Fruit fly (Drosophila melanogaster) whole organism: ENCODE results near the gene Graf.
"Not testable (repeated sequence)": the region's sequence is repeated elsewhere in the genome, so short reads cannot be mapped to it uniquely, and the experiment has no call there.

Source experiments
- CG8478 ChIP-seq: fragments of >200 bp; optimal IDR thresholded peaks from 2 replicates; lab custom pipeline; 2018; ENCODE audit warnings: inconsistent platforms
- Dll ChIP-seq: fragments of >200 bp; optimal IDR thresholded peaks from 2 replicates; lab custom pipeline; 2017
- EcR ChIP-seq, 2 experiments: fragments of >200 bp; optimal IDR thresholded peaks; 2 replicates each; lab custom pipeline; 2017; ENCODE audit warnings: missing biosample characterization in 2 of 2, missing genetic modification characterization in 2 of 2, missing genetic modification reagents in 2 of 2
- pan ChIP-seq: fragments of >200 bp; optimal IDR thresholded peaks from 2 replicates; lab custom pipeline; 2017
- psq ChIP-seq: fragments of >200 bp; optimal IDR thresholded peaks from 2 replicates; lab custom pipeline; 2017
- usp ChIP-seq: fragments of >200 bp; optimal IDR thresholded peaks from 2 replicates; lab custom pipeline; 2017; ENCODE audit warnings: missing biosample characterization, missing genetic modification characterization, mixed read lengths

Graf gene

dm6 chrX:15760447-15761297 lies at the start of gene Graf, which contains the start of gene mRpL3:
Graf (minus strand) TSS chrX:15760733.
mRpL3 (plus strand) TSS chrX:15761248.
- TF ChIP-seq CG8478 (lab: Kevin White, UChicago) = no peak

DNA sequence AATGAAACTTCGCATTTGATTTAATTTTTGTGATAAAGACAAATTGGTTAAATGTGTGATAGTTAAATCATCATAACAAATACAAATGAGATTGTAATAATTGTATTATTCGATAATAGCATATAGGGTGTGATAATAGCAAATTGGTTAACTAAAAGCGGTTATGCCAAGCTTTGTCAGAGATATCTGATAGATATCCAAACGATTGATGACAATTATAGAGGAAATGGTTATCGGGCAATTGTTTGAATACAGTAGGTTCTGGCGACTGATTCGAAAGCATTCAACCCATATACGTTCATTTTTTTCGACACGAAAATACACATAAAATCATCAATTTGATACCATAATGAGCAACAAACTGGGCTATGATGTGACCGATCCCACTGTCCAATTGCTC lies 48.7 kb upstream of the Graf start, which contains the start of gene CG8509:
Gene CG8509, plus strand, starts transcription at position 301 of the 400 bp plus-strand sequence.
- no peak for TF ChIP-seq CG8478 (lab: Kevin White, UChicago)
- no peak for TF ChIP-seq usp (GFP tag; lab: Kevin White, UChicago)
- no peak for TF ChIP-seq psq (lab: Kevin White, UChicago)
- no peak for TF ChIP-seq Dll (lab: Kevin White, UChicago)
- no peak for TF ChIP-seq EcR (GFP tag; optimal IDR thresholded peaks at IDR 0.05; lab: Kevin White, UChicago)
- TF ChIP-seq pan = no peak

- TF ChIP-seq usp (GFP tag; lab: Kevin White, UChicago) (no peak), psq (lab: Kevin White, UChicago) (no peak), EcR (GFP tag; optimal IDR thresholded peaks at IDR 0.05; lab: Kevin White, UChicago) (no peak), CG8478 (lab: Kevin White, UChicago) (no peak), Dll (lab: Kevin White, UChicago) (no peak), pan (no peak)
Measured at dm6 chrX:15807915-15808314, 47.4 kb upstream of the Graf start.

DNA sequence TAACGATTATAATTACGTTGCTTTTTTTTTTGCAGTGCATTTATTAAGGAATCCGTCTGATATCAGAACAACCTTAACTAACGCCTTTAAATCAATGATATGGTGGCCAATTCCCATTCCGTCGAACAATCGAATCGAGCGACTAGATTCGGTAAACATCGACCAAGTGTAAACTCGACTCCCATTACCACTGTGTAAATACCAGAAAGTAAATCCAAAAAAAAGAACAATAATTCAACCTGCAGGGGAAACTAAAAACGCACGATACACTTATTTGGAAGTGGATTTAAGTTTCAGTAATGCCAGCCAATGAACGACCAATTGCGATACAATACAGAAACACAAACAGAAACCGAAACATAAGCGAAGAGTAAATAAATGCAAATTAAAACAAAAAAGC lies 45.0 kb upstream of the Graf start:
- TF ChIP-seq Dll (lab: Kevin White, UChicago) (no peak), CG8478 (lab: Kevin White, UChicago) (no peak), usp (GFP tag; lab: Kevin White, UChicago) (no peak), EcR (GFP tag; optimal IDR thresholded peaks at IDR 0.05; lab: Kevin White, UChicago) (no peak), psq (lab: Kevin White, UChicago) (no peak), pan (no peak)

DNA sequence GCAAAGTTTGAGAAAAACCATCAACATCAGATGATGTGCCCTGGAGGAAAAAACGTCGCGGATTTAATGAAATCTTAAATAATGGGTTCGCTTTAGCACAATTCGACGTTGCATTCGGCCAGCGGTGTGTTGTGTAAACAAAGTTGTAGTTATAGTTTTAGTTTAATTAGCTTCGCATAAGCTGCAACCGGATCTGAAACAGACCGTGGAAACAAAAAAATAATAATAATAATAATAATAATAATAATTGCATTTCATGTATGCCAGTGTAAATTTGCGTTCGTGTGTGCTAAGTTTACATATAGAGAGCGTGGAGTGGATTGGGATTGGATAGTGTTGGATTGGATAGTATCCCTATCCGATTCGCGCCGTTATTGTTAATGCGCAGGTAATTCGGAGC lies 44.3 kb upstream of the Graf start:
- TF ChIP-seq Dll (lab: Kevin White, UChicago) (no peak), CG8478 (lab: Kevin White, UChicago) (no peak), usp (GFP tag; lab: Kevin White, UChicago) (no peak), psq (lab: Kevin White, UChicago) (no peak), EcR (GFP tag; optimal IDR thresholded peaks at IDR 0.05; lab: Kevin White, UChicago) (no peak), pan (no peak)

- TF ChIP-seq Dll (lab: Kevin White, UChicago) = no peak
- TF ChIP-seq pan = no peak
- no peak for TF ChIP-seq psq (lab: Kevin White, UChicago)
- TF ChIP-seq CG8478 (lab: Kevin White, UChicago) = no peak
- no peak for TF ChIP-seq EcR (GFP tag; optimal IDR thresholded peaks at IDR 0.05; lab: Kevin White, UChicago)
- no peak for TF ChIP-seq usp (GFP tag; lab: Kevin White, UChicago)
Measured at dm6 chrX:15803764-15804563, 43.4 kb upstream of the Graf start, which contains the start of the genes PGRP-LE and sd. PGRP-LE (minus strand) TSS chrX:15803880. sd (plus strand) TSS chrX:15804370.

DNA sequence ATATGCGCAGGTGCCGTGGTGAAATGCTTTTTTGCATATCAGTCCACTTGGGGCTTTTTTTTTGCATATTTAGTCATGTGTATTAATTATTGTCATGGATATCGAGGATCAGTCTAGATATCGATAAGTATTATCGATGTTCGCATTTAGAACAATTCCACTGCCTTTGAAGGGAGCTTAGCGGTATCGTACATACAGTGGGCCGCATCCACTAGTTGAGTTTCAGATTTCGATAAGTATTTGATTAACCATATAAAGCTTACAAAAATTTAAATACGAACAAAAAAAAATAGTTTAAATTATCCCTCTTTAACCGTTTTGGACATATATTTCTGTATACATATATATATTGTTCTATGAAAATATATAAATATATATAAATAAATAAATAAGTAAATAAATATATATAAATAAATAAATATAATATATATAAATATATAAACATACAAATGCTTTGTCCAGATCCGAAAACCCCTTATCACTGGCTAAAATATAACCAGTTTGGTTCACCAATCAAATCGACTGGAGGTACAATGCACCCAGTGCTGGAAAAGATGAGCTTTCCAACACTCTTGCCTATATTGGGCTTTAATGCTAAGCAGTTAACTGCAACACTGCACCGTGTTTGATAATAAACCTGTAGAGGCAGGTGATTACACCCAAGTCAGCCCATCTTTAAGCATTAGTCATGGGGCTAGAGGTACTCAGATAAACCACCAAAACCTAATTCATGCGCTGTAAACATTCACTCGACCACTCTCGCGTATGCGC lies 42.5 kb upstream of the Graf start:
- TF ChIP-seq CG8478 (lab: Kevin White, UChicago) (no peak), EcR (GFP tag; optimal IDR thresholded peaks at IDR 0.05; lab: Kevin White, UChicago) (no peak), Dll (lab: Kevin White, UChicago) (no peak), usp (GFP tag; lab: Kevin White, UChicago) (no peak), pan (no peak), psq (lab: Kevin White, UChicago) (no peak)

DNA sequence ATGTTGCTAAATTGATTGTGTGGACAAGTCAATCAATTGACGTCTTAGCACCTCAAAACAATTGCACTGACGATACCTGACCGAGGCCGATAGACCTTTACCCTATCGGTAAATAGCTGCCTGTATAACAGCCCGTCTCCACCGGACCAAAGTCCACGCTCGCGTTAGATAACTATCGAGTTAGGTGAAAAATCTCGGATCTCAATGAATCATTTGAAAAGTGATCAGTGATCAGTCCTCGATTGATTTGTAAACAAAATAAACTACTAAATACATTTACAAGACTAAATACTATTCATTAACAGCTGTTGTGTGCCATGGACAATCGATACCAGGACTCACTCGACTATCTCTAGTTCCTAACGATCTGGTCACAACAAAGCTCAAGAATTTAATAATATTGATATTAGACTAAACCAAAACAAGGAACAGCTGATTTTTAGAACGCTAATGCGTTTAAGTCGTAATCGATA lies 38.6 kb upstream of the Graf start, which contains the start of the genes sordd2 and CG15602:
Gene sordd2, minus strand, starts transcription at position 78 of the 473 bp plus-strand sequence.
Gene CG15602, plus strand, starts transcription at position 342 of the 473 bp plus-strand sequence.
- not testable (repeated sequence) for TF ChIP-seq usp (GFP tag; lab: Kevin White, UChicago); psq (lab: Kevin White, UChicago); EcR (GFP tag; optimal IDR thresholded peaks at IDR 0.05; lab: Kevin White, UChicago)

DNA sequence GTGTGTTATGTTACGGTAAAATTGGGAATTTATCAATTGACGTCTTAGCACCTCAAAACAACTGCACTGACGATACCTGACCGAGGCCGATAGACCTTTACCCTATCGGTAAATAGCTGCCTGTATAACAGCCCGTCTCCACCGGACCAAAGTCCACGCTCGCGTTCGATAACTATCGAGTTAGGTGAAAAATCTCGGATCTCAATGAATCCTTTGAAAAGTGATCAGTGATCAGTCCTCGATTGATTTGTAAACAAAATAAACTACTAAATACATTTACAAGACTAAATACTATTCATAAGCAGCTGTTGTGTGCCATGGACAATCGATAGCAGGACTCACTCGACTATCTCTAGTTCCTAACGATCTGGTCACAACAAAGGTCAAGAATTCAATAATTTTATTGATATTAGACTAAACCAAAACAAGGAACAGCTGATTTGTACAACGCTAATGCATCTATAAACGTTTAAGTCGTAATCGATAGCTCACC lies 35.5 kb upstream of the Graf start, which contains the start of gene sordd1:
Gene sordd1, minus strand, starts transcription at position 78 of the 493 bp plus-strand sequence.
- TF ChIP-seq pan; Dll (lab: Kevin White, UChicago); EcR (GFP tag; optimal IDR thresholded peaks at IDR 0.05; lab: Kevin White, UChicago): not testable (repeated sequence)
